Worm (Caenorhabditis elegans): Measurements from ENCODE around the gene F09E5.14.

ce11 chrII:5334628-5335027 is 10.0 kb downstream of the F09E5.14 start:
- TF ChIP-seq nhr-237 (tag; optimal IDR thresholded peaks at IDR 0.05) (no peak), nhr-11 (tag; optimal IDR thresholded peaks at IDR 0.05) (no peak), egl-27 (tag; optimal IDR thresholded peaks at IDR 0.05) (no peak), nhr-102 (tag; optimal IDR thresholded peaks at IDR 0.05) (no peak), ztf-11 (tag; optimal IDR thresholded peaks at IDR 0.05) (no peak), nhr-25 (tag; optimal IDR thresholded peaks at IDR 0.05; ENCODE audit: borderline replicate concordance, insufficient read depth) (no peak), pqm-1 (tag; optimal IDR thresholded peaks at IDR 0.05) (no peak), zip-2 (tag; optimal IDR thresholded peaks at IDR 0.05) (no peak), pha-4 (GFP tag; IDR thresholded peaks at IDR 0.05) (no peak), pha-4 (tag; optimal IDR thresholded peaks at IDR 0.05) (no peak), nhr-28 (tag; optimal IDR thresholded peaks at IDR 0.05) (no peak), lin-15B (tag; optimal IDR thresholded peaks at IDR 0.05) (no peak), unc-130 (GFP tag; optimal IDR thresholded peaks at IDR 0.05) (no peak), jun-1 (tag; optimal IDR thresholded peaks at IDR 0.05) (no peak)

Measured in whole organism, L4 larva.